Worm (Caenorhabditis elegans): Measurements from ENCODE around the gene sad-1.

sad-1 gene

ce11 chrX:13477356-13477755 is 23.1 kb downstream of the sad-1 start, which contains the start of gene efn-3:
efn-3 (minus strand) TSS chrX:13477456.
- TF ChIP-seq hmbx-1 (tag; optimal IDR thresholded peaks at IDR 0.05) (no peak), tra-4 (tag; optimal IDR thresholded peaks at IDR 0.05) (no peak), sea-1 (GFP tag; conservative IDR thresholded peaks at IDR 0.05) (no peak), flt-1 (GFP tag; IDR thresholded peaks at IDR 0.05) (no peak), ceh-13 (GFP tag; optimal IDR thresholded peaks at IDR 0.05) (no peak), hnd-1 (tag; optimal IDR thresholded peaks at IDR 0.05) (no peak), ama-1 (optimal IDR thresholded peaks at IDR 0.05) (no peak)

ce11 chrX:13471855-13472254 is 28.6 kb downstream of the sad-1 start, which contains the start of gene tre-4:
tre-4 (plus strand) TSS chrX:13472155.
- no peak for TF ChIP-seq hmg-4 (GFP tag; optimal IDR thresholded peaks at IDR 0.05)
- no peak for TF ChIP-seq tra-4 (tag; optimal IDR thresholded peaks at IDR 0.05)
- no peak for TF ChIP-seq ets-7 (tag; optimal IDR thresholded peaks at IDR 0.05)

- TF ChIP-seq ceh-13 (GFP tag; optimal IDR thresholded peaks at IDR 0.05) (no peak), tra-4 (tag; optimal IDR thresholded peaks at IDR 0.05) (no peak), scrt-1 (GFP tag; IDR thresholded peaks at IDR 0.05) (no peak), hnd-1 (tag; optimal IDR thresholded peaks at IDR 0.05) (no peak), aly-1 (tag; optimal IDR thresholded peaks at IDR 0.05) (peak; percentile 24), sea-1 (GFP tag; conservative IDR thresholded peaks at IDR 0.05) (no peak)
Measured at ce11 chrX:13469907-13470647, 30.4 kb downstream of the sad-1 start.

- TF ChIP-seq ama-1 (optimal IDR thresholded peaks at IDR 0.05) (no peak), aly-1 (tag; optimal IDR thresholded peaks at IDR 0.05) (no peak)
Measured at ce11 chrX:13469047-13469633, 31.3 kb downstream of the sad-1 start, which contains the start of gene col-184. col-184 (plus strand) TSS chrX:13469455.

ce11 chrX:13466926-13467866 is 33.3 kb downstream of the sad-1 start, which contains the start of gene col-183:
col-183 (minus strand) TSS chrX:13467764.
- TF ChIP-seq pes-1 (GFP tag; IDR thresholded peaks at IDR 0.05) (no peak), ceh-36 (tag; optimal IDR thresholded peaks at IDR 0.05) (no peak), ama-1 (optimal IDR thresholded peaks at IDR 0.05) (no peak), tbx-11 (GFP tag; IDR thresholded peaks at IDR 0.05) (no peak), hmg-4 (GFP tag; optimal IDR thresholded peaks at IDR 0.05) (no peak), sea-1 (GFP tag; conservative IDR thresholded peaks at IDR 0.05) (no peak), ets-7 (tag; optimal IDR thresholded peaks at IDR 0.05) (no peak)

ce11 chrX:13463793-13464192 is 36.7 kb downstream of the sad-1 start, which contains the start of gene F02D10.2:
F02D10.2 (minus strand) TSS chrX:13463893.
- TF ChIP-seq hmbx-1 (tag; optimal IDR thresholded peaks at IDR 0.05) (no peak), aly-1 (tag; optimal IDR thresholded peaks at IDR 0.05) (no peak), sea-1 (GFP tag; conservative IDR thresholded peaks at IDR 0.05) (no peak), ama-1 (optimal IDR thresholded peaks at IDR 0.05) (no peak), ceh-13 (GFP tag; optimal IDR thresholded peaks at IDR 0.05) (no peak), ets-7 (tag; optimal IDR thresholded peaks at IDR 0.05) (no peak), flt-1 (GFP tag; IDR thresholded peaks at IDR 0.05) (no peak), B0310.2 (tag; optimal IDR thresholded peaks at IDR 0.05) (no peak), ceh-36 (tag; optimal IDR thresholded peaks at IDR 0.05) (no peak), tbx-11 (GFP tag; IDR thresholded peaks at IDR 0.05) (no peak), tbx-37 (GFP tag; conservative IDR thresholded peaks at IDR 0.05) (no peak), hmg-4 (GFP tag; optimal IDR thresholded peaks at IDR 0.05) (no peak), scrt-1 (GFP tag; IDR thresholded peaks at IDR 0.05) (no peak), pes-1 (GFP tag; IDR thresholded peaks at IDR 0.05) (no peak), tra-4 (tag; optimal IDR thresholded peaks at IDR 0.05) (no peak), hnd-1 (tag; optimal IDR thresholded peaks at IDR 0.05) (no peak), F13C5.2 (tag; optimal IDR thresholded peaks at IDR 0.05) (no peak)

- TF ChIP-seq scrt-1 (GFP tag; IDR thresholded peaks at IDR 0.05) (no peak), aly-1 (tag; optimal IDR thresholded peaks at IDR 0.05) (no peak), flt-1 (GFP tag; IDR thresholded peaks at IDR 0.05) (no peak), tra-4 (tag; optimal IDR thresholded peaks at IDR 0.05) (no peak), pes-1 (GFP tag; IDR thresholded peaks at IDR 0.05) (no peak), B0310.2 (tag; optimal IDR thresholded peaks at IDR 0.05) (no peak), ceh-13 (GFP tag; optimal IDR thresholded peaks at IDR 0.05) (no peak), ets-7 (tag; optimal IDR thresholded peaks at IDR 0.05) (no peak), tbx-11 (GFP tag; IDR thresholded peaks at IDR 0.05) (no peak), hnd-1 (tag; optimal IDR thresholded peaks at IDR 0.05) (no peak), hmbx-1 (tag; optimal IDR thresholded peaks at IDR 0.05) (no peak), ama-1 (optimal IDR thresholded peaks at IDR 0.05) (no peak), hmg-4 (GFP tag; optimal IDR thresholded peaks at IDR 0.05) (no peak), ceh-36 (tag; optimal IDR thresholded peaks at IDR 0.05) (no peak)
Measured at ce11 chrX:13462519-13462918, 37.9 kb downstream of the sad-1 start, which contains the start of gene F02D10.3. F02D10.3 (minus strand) TSS chrX:13462619.
